Worm (Caenorhabditis elegans): ENCODE results near the gene Y39B6A.29.

The Y39B6A.29 gene

DNA sequence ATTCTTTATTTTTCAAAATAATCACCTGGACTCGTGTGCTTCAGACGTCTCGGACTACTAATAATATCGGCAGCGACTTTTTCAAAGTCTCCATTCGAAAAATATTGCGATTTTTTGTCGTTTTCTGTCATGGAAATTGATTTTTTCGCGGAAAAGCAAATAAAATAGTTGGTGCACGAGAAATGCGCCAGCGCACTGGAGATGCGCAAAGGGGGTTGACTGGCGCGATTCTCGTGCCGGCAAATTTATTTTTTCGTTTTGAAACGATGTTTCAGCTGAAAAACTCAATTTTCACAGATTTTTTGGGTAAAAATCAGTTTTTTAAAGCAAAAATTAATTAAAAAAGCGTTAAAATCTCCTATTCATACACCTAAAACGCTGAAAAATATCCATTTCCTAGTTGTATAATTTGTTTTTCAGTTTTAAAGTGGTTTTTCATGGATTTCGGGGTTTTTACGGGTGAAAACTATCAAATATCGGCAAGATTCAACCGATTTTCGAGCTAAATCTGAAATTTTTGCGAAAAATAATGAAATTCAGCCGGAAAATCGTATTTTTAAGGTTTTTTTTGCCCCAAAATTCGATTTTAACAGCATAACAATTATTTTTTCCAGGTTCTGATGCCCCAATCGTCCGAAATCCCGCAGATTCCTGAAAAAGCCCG is 34.2 kb downstream of the Y39B6A.29 start, which contains the start of the genes reps-1 and Y39B6A.37:
Gene reps-1, minus strand, starts transcription at position 263 of the 664 bp plus-strand sequence.
Gene Y39B6A.37, plus strand, starts transcription at position 614 of the 664 bp plus-strand sequence.
- TF ChIP-seq unc-62 (GFP tag; optimal IDR thresholded peaks at IDR 0.05 in 1 of 2) (no peak), unc-62 (tag; optimal IDR thresholded peaks at IDR 0.05) (no peak), dpl-1 (GFP tag; optimal IDR thresholded peaks at IDR 0.05) (peak; percentile 75), hlh-11 (tag; optimal IDR thresholded peaks at IDR 0.05) (peak; percentile 53), lin-29 (GFP tag; IDR thresholded peaks at IDR 0.05) (0 out of 2 replicates have a peak, but pooled peaks have one; percentile 36), lsy-2 (tag; optimal IDR thresholded peaks at IDR 0.05) (peak in 1 of 2 experiments; percentile 71), ceh-82 (tag; optimal IDR thresholded peaks at IDR 0.05) (no peak), zag-1 (tag; optimal IDR thresholded peaks at IDR 0.05) (no peak), zip-2 (tag; optimal IDR thresholded peaks at IDR 0.05) (no peak), madf-9 (GFP tag; conservative IDR thresholded peaks at IDR 0.05) (no peak), zfp-3 (GFP tag; conservative IDR thresholded peaks at IDR 0.05) (no peak), skn-1 (tag; optimal IDR thresholded peaks at IDR 0.05) (no peak), pha-4 (GFP tag; IDR thresholded peaks at IDR 0.05) (peak; percentile 38; the same call in 1 of the 2 replicates), pha-4 (tag; optimal IDR thresholded peaks at IDR 0.05) (no peak), mep-1 (tag; optimal IDR thresholded peaks at IDR 0.05) (peak; percentile 77), mxl-2 (GFP tag; conservative IDR thresholded peaks at IDR 0.05) (no peak), daf-8 (GFP tag; IDR thresholded peaks at IDR 0.05) (no peak), duxl-1 (tag; optimal IDR thresholded peaks at IDR 0.05; ENCODE audit: poor library complexity) (peak; percentile 80), nhr-6 (tag; optimal IDR thresholded peaks at IDR 0.05) (peak; percentile 3), hif-1 (tag; optimal IDR thresholded peaks at IDR 0.05) (peak in 1 of 2 experiments; percentile 27), lin-13 (GFP tag; optimal IDR thresholded peaks at IDR 0.05) (peak; percentile 72), dve-1 (tag; optimal IDR thresholded peaks at IDR 0.05; ENCODE audit: insufficient read depth) (peak; percentile 72), F37D6.2 (tag; optimal IDR thresholded peaks at IDR 0.05) (peak; percentile 36), nhr-102 (tag; optimal IDR thresholded peaks at IDR 0.05) (peak; percentile 64), T26A8.4 (GFP tag; IDR thresholded peaks at IDR 0.05) (peak; percentile 75), D1046.2 (GFP tag; IDR thresholded peaks at IDR 0.05) (0 out of 2 replicates have a peak, but pooled peaks have one; percentile 9), lin-38 (GFP tag; IDR thresholded peaks at IDR 0.05) (peak; percentile 84), daf-19 (GFP tag; conservative IDR thresholded peaks at IDR 0.05) (no peak), dmd-9 (GFP tag; IDR thresholded peaks at IDR 0.05) (peak; percentile 81), mdl-1 (tag; optimal IDR thresholded peaks at IDR 0.05) (no peak), attf-4 (tag; optimal IDR thresholded peaks at IDR 0.05) (no peak), ctbp-1 (GFP tag; IDR thresholded peaks at IDR 0.05) (no peak), lin-15B (tag; optimal IDR thresholded peaks at IDR 0.05) (no peak), nhr-48 (tag; optimal IDR thresholded peaks at IDR 0.05) (no peak), spr-1 (tag; optimal IDR thresholded peaks at IDR 0.05) (peak; percentile 12), tra-1 (GFP tag; IDR thresholded peaks at IDR 0.05) (0 out of 2 replicates have a peak, but pooled peaks have one; percentile 47), unc-130 (GFP tag; optimal IDR thresholded peaks at IDR 0.05) (no peak), ceh-44 (GFP tag; IDR thresholded peaks at IDR 0.05) (no peak), Y48G9A.11 (GFP tag; IDR thresholded peaks at IDR 0.05) (peak; percentile 57; the same call in 1 of the 2 replicates), mes-2 (tag; optimal IDR thresholded peaks at IDR 0.05; ENCODE audit: poor library complexity, severe bottlenecking) (peak; percentile 84), mdt-29 (GFP tag; IDR thresholded peaks at IDR 0.05) (no peak), nhr-11 (tag; optimal IDR thresholded peaks at IDR 0.05) (peak; percentile 43), F49E8.2 (tag; optimal IDR thresholded peaks at IDR 0.05; ENCODE audit: borderline replicate concordance) (peak; percentile 49), egl-27 (tag; optimal IDR thresholded peaks at IDR 0.05) (no peak), nhr-77 (tag; optimal IDR thresholded peaks at IDR 0.05) (peak; percentile 44), dmd-6 (GFP tag; IDR thresholded peaks at IDR 0.05) (peak; percentile 60), F44E2.7 (GFP tag; IDR thresholded peaks at IDR 0.05) (no peak), rbr-2 (tag; optimal IDR thresholded peaks at IDR 0.05) (peak; percentile 67), hmg-1.1 (GFP tag; IDR thresholded peaks at IDR 0.05) (peak; percentile 46; the same call in 1 of the 2 replicates), nhr-237 (tag; optimal IDR thresholded peaks at IDR 0.05) (no peak)
